Fruit fly (Drosophila melanogaster) S2 (cell line): Measurements from ENCODE around the gene woc.

Experiments
- CG8478 ChIP-seq: fragments of >200 bp; optimal IDR thresholded peaks from 2 replicates; lab custom pipeline; 2018
- CTCF ChIP-seq, 2 experiments: fragments of >200 bp; optimal IDR thresholded peaks; 2 replicates each; lab custom pipeline; 2018

DNA sequence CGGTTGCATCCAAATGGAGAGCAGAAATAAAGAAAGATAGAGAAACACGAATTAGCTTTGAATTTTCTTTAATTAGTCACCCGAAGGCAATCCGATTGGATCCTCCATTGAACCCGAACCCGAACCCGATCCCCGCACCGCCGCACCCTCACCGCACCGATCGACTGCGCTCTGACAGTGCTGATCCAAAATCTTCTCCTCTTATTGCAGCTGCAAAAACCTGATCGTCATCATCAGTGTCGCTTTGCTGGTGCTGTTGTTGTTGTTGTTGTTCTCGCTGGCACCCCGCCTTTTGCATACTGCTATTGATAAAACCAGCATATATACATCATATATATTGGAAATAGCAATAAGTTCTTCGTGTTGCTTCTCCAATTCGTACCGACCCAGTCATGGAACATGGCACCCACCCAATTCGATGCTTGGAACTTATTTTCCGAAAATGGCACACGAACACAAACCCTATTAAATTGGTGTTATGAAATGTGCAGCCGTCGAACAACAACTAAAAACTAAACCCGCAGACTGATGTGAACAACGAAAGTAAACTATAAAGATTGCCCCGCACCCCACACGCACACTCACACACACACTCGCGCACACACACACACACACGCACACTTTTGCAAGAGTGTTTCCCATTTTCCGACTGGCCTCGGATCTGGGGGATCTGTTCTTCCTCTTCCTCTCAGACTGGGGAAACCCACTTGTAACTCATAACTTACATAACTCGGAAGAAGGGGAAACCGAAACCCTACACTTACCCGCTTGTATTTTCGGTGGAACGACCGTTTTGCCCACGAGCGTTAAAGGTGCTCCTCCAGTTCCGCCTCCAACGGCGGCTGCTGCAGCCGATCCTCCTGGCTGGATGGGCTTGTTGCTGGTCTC is 6.8 kb upstream of the woc start:
- TF ChIP-seq CTCF (optimal IDR thresholded peaks at IDR 0.05; lab: Kevin White, UChicago), result no peak
- TF ChIP-seq CG8478 (lab: Kevin White, UChicago), result no peak
